Worm (Caenorhabditis elegans): ENCODE measurements around the gene M117.3.
A peak's percentile ranks its signal among the peaks of the same experiment; 100 is the strongest.

Gene M117.3

DNA sequence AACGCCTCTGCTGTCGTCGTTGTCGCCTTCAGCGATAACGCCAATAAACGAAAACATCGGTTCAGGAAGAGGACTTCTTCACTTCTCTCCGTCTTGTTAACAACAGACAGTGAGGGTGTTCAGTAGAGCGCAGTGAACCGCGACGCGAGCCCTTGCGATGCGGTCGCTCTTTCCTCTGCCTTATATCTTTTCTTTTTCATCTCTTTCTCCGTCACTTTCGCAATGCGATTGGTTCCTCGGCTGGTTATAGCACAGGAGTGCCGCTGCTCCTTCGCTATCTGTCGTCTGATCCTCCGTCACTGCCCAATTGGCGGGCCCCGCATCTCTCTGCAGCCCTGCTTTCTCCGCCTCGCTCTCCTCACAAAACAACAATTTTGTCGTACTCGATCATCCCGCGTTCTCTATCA lies 35.2 kb downstream of the M117.3 start (continued):
- TF ChIP-seq elt-3 (tag; optimal IDR thresholded peaks at IDR 0.05) (no peak), vab-15 (tag; optimal IDR thresholded peaks at IDR 0.05) (no peak), egl-13 (tag; optimal IDR thresholded peaks at IDR 0.05) (peak; percentile 51), C04F5.9 (tag; optimal IDR thresholded peaks at IDR 0.05) (no peak), ama-1 (optimal IDR thresholded peaks at IDR 0.05) (no peak), lin-15B (tag; optimal IDR thresholded peaks at IDR 0.05) (peak; percentile 64), lin-35 (GFP tag; optimal IDR thresholded peaks at IDR 0.05) (peak; percentile 48 to 68), nhr-11 (tag; optimal IDR thresholded peaks at IDR 0.05) (no peak), nhr-237 (tag; optimal IDR thresholded peaks at IDR 0.05) (no peak), tlp-1 (tag; optimal IDR thresholded peaks at IDR 0.05) (no peak), pqm-1 (tag; optimal IDR thresholded peaks at IDR 0.05) (no peak)

DNA sequence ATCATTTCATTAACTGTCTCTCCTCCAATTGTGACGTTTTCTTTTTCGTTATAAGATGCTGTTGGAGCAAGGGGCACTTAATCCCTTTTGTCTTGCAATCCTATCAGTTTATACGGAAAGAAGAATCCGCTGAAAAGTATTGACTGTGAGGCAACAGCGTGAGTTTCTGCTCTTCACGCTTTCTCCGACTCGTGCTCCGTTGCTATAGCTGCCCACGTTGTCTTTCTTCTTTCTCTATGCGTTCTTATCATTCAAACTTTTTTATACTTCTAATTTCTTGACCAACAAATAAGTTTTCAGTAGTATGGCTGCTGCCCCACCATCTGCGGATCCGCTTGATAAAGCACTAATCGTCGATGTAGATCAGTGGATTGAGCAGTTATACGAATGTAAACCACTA lies 36.1 kb downstream of the M117.3 start, which contains the start of gene let-92:
let-92 (plus strand) TSS at position 301 of the 400 bp plus-strand sequence.
- no peak for TF ChIP-seq swsn-7 (tag; optimal IDR thresholded peaks at IDR 0.05)
- TF ChIP-seq unc-98 (GFP tag; IDR thresholded peaks at IDR 0.05): no peak
- no peak for TF ChIP-seq elt-2 (tag; optimal IDR thresholded peaks at IDR 0.05)
- no peak for TF ChIP-seq fkh-4 (tag; optimal IDR thresholded peaks at IDR 0.05; ENCODE audit: borderline replicate concordance)
- no peak for TF ChIP-seq nhr-20 (tag; optimal IDR thresholded peaks at IDR 0.05)
- no peak for TF ChIP-seq aha-1 (tag; optimal IDR thresholded peaks at IDR 0.05)
- TF ChIP-seq C34B4.2 (tag; optimal IDR thresholded peaks at IDR 0.05): no peak
- no peak for TF ChIP-seq ceh-63 (GFP tag; optimal IDR thresholded peaks at IDR 0.05)
- TF ChIP-seq unc-130 (tag; optimal IDR thresholded peaks at IDR 0.05): no peak

DNA sequence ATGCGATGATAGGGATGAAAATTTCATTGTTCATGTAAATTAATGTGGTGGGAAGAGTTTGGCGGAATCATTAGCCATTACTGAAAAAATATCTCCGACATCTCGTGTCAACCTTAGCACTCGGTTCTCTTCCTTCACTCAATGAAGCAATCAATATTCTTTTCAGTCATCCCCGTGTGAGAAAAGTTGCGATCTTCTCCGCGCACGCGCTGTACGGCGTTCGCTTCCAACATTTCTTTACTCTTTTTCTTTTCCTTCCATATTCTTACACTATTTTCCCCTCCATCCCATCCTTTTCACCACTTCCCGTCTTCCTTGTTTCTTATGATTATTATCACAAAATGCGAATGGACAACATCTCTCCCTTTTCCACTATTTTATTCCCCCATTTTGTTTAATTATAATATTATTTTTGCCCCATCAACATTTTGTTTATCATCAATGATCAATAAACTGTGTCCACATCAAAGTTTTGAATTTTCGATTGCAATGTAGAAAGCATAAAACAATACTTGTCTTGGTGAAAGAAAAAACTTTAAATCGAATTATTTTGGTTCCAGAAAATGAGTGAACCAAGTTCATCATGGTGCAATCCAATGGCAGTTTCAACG lies 38.1 kb downstream of the M117.3 start, which contains the start of gene mob-1:
mob-1 (plus strand) TSS at position 561 of the 611 bp plus-strand sequence.
- TF ChIP-seq snpc-4 (tag; optimal IDR thresholded peaks at IDR 0.05) (no peak), blmp-1 (tag; optimal IDR thresholded peaks at IDR 0.05) (peak; percentile 35), lsy-2 (tag; optimal IDR thresholded peaks at IDR 0.05) (no peak), efl-1 (optimal IDR thresholded peaks at IDR 0.05) (no peak), efl-1 (GFP tag; optimal IDR thresholded peaks at IDR 0.05 in 1 of 2) (peak in 1 of 2 experiments; percentile 70), sup-37 (GFP tag; optimal IDR thresholded peaks at IDR 0.05) (no peak), hpl-2 (GFP tag; optimal IDR thresholded peaks at IDR 0.05) (no peak), lin-14 (GFP tag; optimal IDR thresholded peaks at IDR 0.05) (peak; percentile 20), nhr-85 (tag) (peak; percentile 9), nhr-90 (tag; optimal IDR thresholded peaks at IDR 0.05; ENCODE audit: poor library complexity) (peak; percentile 3), alr-1 (tag; optimal IDR thresholded peaks at IDR 0.05; ENCODE audit: borderline replicate concordance) (no peak)

DNA sequence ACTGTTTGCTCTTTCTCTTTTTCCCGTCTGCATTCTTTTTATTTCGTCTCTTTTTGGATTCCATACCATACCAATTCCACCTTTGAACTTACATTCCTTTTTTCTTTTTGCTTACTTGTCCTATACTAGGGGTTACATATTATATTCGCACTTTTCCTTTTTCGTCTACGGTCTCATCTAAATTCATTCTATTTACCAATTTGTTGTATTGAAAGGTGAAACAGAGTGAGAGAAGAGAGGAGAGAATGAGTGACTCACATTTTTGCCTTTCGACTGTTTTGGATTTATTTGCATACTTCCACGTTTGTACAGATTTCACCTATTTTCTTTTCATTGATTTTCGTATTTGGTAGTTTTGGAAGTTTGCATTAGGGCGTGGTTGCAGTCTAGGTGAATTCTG lies 41.4 kb downstream of the M117.3 start:
- TF ChIP-seq blmp-1 (tag; optimal IDR thresholded peaks at IDR 0.05): peak; percentile 32
- no peak for TF ChIP-seq swsn-7 (tag; optimal IDR thresholded peaks at IDR 0.05)
- no peak for TF ChIP-seq pqm-1 (tag; optimal IDR thresholded peaks at IDR 0.05)

DNA sequence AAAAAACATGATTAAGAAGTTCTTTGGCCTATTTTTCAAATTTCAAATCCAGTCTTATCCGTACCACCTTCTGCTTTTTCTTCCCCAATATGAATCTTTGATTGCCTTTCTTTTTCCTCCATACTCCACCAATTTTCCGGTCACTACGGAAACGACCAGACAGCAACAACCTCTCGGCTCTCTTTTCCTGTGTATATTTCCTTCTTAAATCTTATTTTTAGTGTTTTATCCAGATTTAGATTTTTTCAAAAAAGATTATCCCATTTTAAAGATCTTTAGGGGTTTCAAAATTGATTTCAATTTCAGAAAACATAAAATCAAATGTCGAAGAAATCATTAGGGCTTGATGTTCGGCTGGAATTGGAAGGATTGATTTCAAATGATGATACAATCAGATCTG lies 42.2 kb downstream of the M117.3 start, which contains the start of gene trpa-1:
trpa-1 (plus strand) TSS at position 301 of the 400 bp plus-strand sequence.
- TF ChIP-seq grh-1 (GFP tag; IDR thresholded peaks at IDR 0.05) (no peak), ets-5 (GFP tag; IDR thresholded peaks at IDR 0.05) (no peak), lin-35 (GFP tag; optimal IDR thresholded peaks at IDR 0.05) (no peak), ceh-90 (tag; optimal IDR thresholded peaks at IDR 0.05) (no peak), irx-1 (tag; optimal IDR thresholded peaks at IDR 0.05) (no peak), isw-1 (GFP tag; IDR thresholded peaks at IDR 0.05) (no peak), nhr-28 (tag; optimal IDR thresholded peaks at IDR 0.05) (no peak), lin-39 (tag; optimal IDR thresholded peaks at IDR 0.05) (no peak)

Measured in whole organism, L1 larva.